Fruit fly (Drosophila melanogaster): ENCODE results near the gene LIMK1.

The LIMK1 gene

dm6 chrX:12625594-12626274 is 33.7 kb upstream of the LIMK1 start:
- TF ChIP-seq br (GFP tag; optimal IDR thresholded peaks at IDR 0.05) (no peak), sv (GFP tag; optimal IDR thresholded peaks at IDR 0.05) (no peak), dl (GFP tag; optimal IDR thresholded peaks at IDR 0.05; ENCODE audit: insufficient read depth in 1 of 2, partially characterized antibody in 2 of 2) (no peak), woc (GFP tag; optimal IDR thresholded peaks at IDR 0.05) (no peak), CrebA (GFP tag; optimal IDR thresholded peaks at IDR 0.05; ENCODE audit: borderline replicate concordance) (no peak), rgr (GFP tag; optimal IDR thresholded peaks at IDR 0.05) (no peak), Abd-B (GFP tag; optimal IDR thresholded peaks at IDR 0.05) (no peak), jim (GFP tag; optimal IDR thresholded peaks at IDR 0.05) (no peak), Hr78 (GFP tag; optimal IDR thresholded peaks at IDR 0.05) (no peak), Vsx2 (GFP tag; optimal IDR thresholded peaks at IDR 0.05; ENCODE audit: partially characterized antibody) (no peak), Myc (optimal IDR thresholded peaks at IDR 0.05) (no peak)

DNA sequence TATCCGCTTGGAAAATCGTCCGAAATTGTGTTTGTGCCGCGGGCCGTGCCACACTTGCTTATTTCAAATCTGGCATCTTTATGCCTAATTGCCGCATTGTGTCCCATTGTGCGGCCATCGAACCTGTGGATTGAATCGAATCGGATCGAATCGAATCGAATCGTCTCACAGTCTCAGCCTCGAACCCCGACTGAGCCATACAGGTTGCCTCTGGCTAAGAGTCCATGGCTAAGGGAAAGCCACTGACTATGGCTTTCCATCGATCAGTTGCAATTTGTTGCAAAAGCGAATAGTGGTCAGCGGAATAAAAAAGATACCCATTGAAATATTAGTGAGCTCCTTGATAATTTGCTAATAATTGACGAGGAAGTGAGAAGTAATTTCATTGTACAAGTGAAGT is 32.0 kb upstream of the LIMK1 start, which contains the start of gene CG15728:
Gene CG15728 (plus strand): TSS at position 301 of the 400 bp plus-strand sequence.
- no peak for TF ChIP-seq h (GFP tag; optimal IDR thresholded peaks at IDR 0.05)
- no peak for TF ChIP-seq dmrt93B (GFP tag; optimal IDR thresholded peaks at IDR 0.05)

DNA sequence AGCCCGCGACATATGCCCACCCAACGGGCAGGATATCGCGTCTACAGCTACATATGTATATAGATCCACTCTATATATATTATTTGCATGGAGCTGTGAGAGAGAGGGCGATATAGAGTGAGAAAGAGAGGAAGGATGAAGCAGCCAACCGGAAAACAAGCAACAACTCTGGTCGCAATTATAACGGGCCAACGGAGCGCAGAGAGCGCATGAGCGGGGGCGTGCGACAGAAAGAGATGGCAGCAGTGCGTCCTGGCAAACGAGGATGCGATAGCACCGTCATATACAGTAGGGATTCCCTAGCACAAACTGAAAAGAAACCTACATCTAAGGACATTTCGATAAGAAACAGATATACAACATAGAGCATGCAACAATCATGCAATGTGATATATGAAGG is 29.6 kb upstream of the LIMK1 start:
- no peak for TF ChIP-seq Rel (GFP tag; optimal IDR thresholded peaks at IDR 0.05)
- TF ChIP-seq Rel (tag; optimal IDR thresholded peaks at IDR 0.05) = no peak
- no peak for TF ChIP-seq GATAd (GFP tag; optimal IDR thresholded peaks at IDR 0.05)
- TF ChIP-seq Hnf4 (GFP tag; optimal IDR thresholded peaks at IDR 0.05) = no peak
- TF ChIP-seq rgr (GFP tag; optimal IDR thresholded peaks at IDR 0.05) = no peak
- TF ChIP-seq N (GFP tag; optimal IDR thresholded peaks at IDR 0.05) = no peak
- no peak for TF ChIP-seq woc (GFP tag; optimal IDR thresholded peaks at IDR 0.05)
- TF ChIP-seq Hr83 (GFP tag; optimal IDR thresholded peaks at IDR 0.05; ENCODE audit: poor library complexity, severe bottlenecking) = no peak
- TF ChIP-seq sage (GFP tag; optimal IDR thresholded peaks at IDR 0.05) = no peak
- no peak for TF ChIP-seq Jra (GFP tag; optimal IDR thresholded peaks at IDR 0.05)
- no peak for TF ChIP-seq dmrt93B (GFP tag; optimal IDR thresholded peaks at IDR 0.05)
- TF ChIP-seq sv (GFP tag; optimal IDR thresholded peaks at IDR 0.05) = no peak
- no peak for TF ChIP-seq brk (GFP tag; optimal IDR thresholded peaks at IDR 0.05)
- TF ChIP-seq foxo (GFP tag; optimal IDR thresholded peaks at IDR 0.05) = no peak
- no peak for TF ChIP-seq HLH106 (tag; optimal IDR thresholded peaks at IDR 0.05)
- no peak for TF ChIP-seq CG32264 (GFP tag; optimal IDR thresholded peaks at IDR 0.05)
- TF ChIP-seq CG9705 (GFP tag; optimal IDR thresholded peaks at IDR 0.05) = no peak
- no peak for TF ChIP-seq ey (GFP tag; optimal IDR thresholded peaks at IDR 0.05)
- TF ChIP-seq Hr78 (GFP tag; optimal IDR thresholded peaks at IDR 0.05) = no peak
- TF ChIP-seq CrebA (GFP tag; optimal IDR thresholded peaks at IDR 0.05; ENCODE audit: borderline replicate concordance) = no peak

dm6 chrX:12615752-12616366 is 23.9 kb upstream of the LIMK1 start, which contains the start of gene CG11085:
TSS of gene CG11085 (plus strand) at chrX:12616316.
- TF ChIP-seq Myc (optimal IDR thresholded peaks at IDR 0.05) = no peak
- TF ChIP-seq Dif (GFP tag; optimal IDR thresholded peaks at IDR 0.05; ENCODE audit: partially characterized antibody) = no peak
- no peak for TF ChIP-seq sage (GFP tag; optimal IDR thresholded peaks at IDR 0.05)

dm6 chrX:12613248-12613805 is 21.3 kb upstream of the LIMK1 start:
- TF ChIP-seq CG32264 (GFP tag; optimal IDR thresholded peaks at IDR 0.05) = no peak
